Fruit fly (Drosophila melanogaster) Kc167 (cell line): ENCODE results near the gene CG4465.

Experiments used
- Myc ChIP-seq: fragments of >200 bp; optimal IDR thresholded peaks from 2 replicates; lab custom pipeline; 2017; ENCODE audit warnings: missing external identifiers
- Sin3A ChIP-seq: fragments of >200 bp; optimal IDR thresholded peaks from 2 replicates; lab custom pipeline; 2018; ENCODE audit warnings: missing external identifiers
- h ChIP-seq: fragments of >200 bp; optimal IDR thresholded peaks from 3 replicates; lab custom pipeline; 2018; ENCODE audit warnings: missing external identifiers
- insv ChIP-seq: fragments of >200 bp; optimal IDR thresholded peaks from 3 replicates; lab custom pipeline; 2018; ENCODE audit warnings: missing external identifiers
- psq ChIP-seq: fragments of >200 bp; optimal IDR thresholded peaks from 2 replicates; lab custom pipeline; 2017; ENCODE audit warnings: missing external identifiers
- ttk ChIP-seq: sonication (Bioruptor generic); optimal IDR thresholded peaks from 2 replicates; lab custom pipeline; 2017; ENCODE audit warnings: missing external identifiers

The CG4465 gene

dm6 chr3R:19917739-19918138 is at the start of gene CG4465:
TSS of gene CG4465 (minus strand) at chr3R:19917839.
- no peak for TF ChIP-seq psq (lab: Kevin White, UChicago)
- no peak for TF ChIP-seq ttk (lab: Kevin White, UChicago)
- TF ChIP-seq insv = no peak
- TF ChIP-seq h (lab: Kevin White, UChicago) = no peak
- no peak for TF ChIP-seq Myc
- no peak for TF ChIP-seq Sin3A

dm6 chr3R:19948143-19948542 is 30.5 kb upstream of the CG4465 start, which contains the start of gene CG4783:
TSS of gene CG4783 (plus strand) at chr3R:19948443.
- TF ChIP-seq psq (lab: Kevin White, UChicago) (no peak), h (lab: Kevin White, UChicago) (no peak), ttk (lab: Kevin White, UChicago) (no peak), insv (no peak), Myc (no peak), Sin3A (no peak)

DNA sequence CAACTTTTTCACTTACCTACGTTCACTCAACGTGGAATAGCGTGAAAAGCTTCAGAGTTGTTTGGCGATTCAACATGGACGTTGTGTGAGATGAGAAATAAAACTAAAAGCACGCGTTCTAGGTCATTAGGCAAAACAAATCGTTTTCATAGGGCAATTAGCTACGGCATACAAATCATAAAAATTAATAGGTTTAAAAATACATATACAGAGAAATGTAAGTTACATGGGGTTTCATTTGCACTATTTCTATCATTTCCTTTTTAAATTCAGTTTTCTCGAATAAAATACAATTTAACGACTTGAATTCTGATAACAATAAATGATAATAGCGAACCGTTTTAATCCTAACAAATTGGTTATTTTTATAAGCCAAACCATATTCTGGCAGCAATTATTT is 24.7 kb upstream of the CG4465 start, which contains the start of gene CG46042:
Gene CG46042, minus strand, starts transcription at position 101 of the 400 bp plus-strand sequence.
- TF ChIP-seq h (lab: Kevin White, UChicago) (no peak), Myc (no peak), psq (lab: Kevin White, UChicago) (no peak), ttk (lab: Kevin White, UChicago) (no peak), Sin3A (no peak), insv (no peak)

- no peak for TF ChIP-seq psq (lab: Kevin White, UChicago)
- TF ChIP-seq h (lab: Kevin White, UChicago) = no peak
- no peak for TF ChIP-seq Sin3A
- no peak for TF ChIP-seq ttk (lab: Kevin White, UChicago)
- no peak for TF ChIP-seq Myc
- no peak for TF ChIP-seq insv
These were observed 21.4 kb upstream of the CG4465 start for dm6 chr3R:19938941-19939587.

- TF ChIP-seq Myc (no peak), ttk (lab: Kevin White, UChicago) (no peak), Sin3A (no peak), insv (no peak), psq (lab: Kevin White, UChicago) (no peak), h (lab: Kevin White, UChicago) (no peak)
These were observed 18.1 kb upstream of the CG4465 start for dm6 chr3R:19935777-19936125.

dm6 chr3R:19934840-19935776 is 17.5 kb upstream of the CG4465 start, which contains the start of gene mira:
TSS of gene mira (minus strand) at chr3R:19935120.
- TF ChIP-seq h (lab: Kevin White, UChicago) (no peak), insv (no peak), Myc (no peak), ttk (lab: Kevin White, UChicago) (no peak), psq (lab: Kevin White, UChicago) (no peak), Sin3A (no peak)

dm6 chr3R:19932169-19932568 is 14.5 kb upstream of the CG4465 start:
- TF ChIP-seq insv = no peak
- TF ChIP-seq Sin3A = no peak
- TF ChIP-seq h (lab: Kevin White, UChicago) = no peak
- no peak for TF ChIP-seq psq (lab: Kevin White, UChicago)

DNA sequence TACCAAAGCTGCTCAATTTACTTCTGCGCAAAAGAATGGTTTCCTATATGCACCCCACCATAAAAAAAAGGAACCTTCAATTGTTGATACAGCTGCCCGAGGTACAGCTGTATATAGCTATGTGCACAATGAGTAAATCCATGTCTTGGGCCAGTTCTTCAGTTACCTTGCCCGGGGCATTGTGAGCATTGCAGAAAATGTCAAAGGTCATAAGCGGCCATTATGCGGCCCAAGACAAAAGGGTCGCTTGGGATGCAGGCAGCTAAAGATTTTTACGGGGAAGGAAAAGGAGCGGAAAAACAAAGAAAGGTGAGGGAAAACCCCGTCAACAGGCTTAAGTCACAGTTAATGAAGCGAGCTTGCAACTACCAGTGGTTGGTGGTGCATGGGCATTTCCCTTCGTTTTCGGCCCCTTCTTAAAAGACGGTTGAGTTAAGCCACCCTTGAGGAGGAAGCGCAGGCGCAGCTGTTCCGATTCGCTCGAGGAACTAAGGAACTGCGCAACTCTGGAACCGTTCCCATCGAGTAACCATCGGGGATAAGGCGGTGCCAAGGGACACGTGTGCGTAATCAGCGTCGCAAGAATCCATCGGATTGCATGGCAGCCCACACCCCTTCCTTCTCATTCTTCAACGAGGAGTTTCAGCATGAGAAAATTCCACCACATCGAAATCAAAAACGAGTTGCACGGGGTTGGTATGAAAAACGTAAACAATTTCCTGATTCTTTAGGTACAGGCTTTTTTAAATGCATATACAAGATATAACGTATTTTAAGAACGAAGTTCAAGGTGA is 13.5 kb upstream of the CG4465 start:
- TF ChIP-seq psq (lab: Kevin White, UChicago) (no peak), ttk (lab: Kevin White, UChicago) (no peak), Sin3A (no peak), h (lab: Kevin White, UChicago) (no peak), insv (no peak), Myc (no peak)

- TF ChIP-seq ttk (lab: Kevin White, UChicago) (no peak), Myc (no peak), h (lab: Kevin White, UChicago) (no peak), psq (lab: Kevin White, UChicago) (no peak), Sin3A (no peak)
These were observed 10.9 kb upstream of the CG4465 start, which contains the start of gene CG4459 for dm6 chr3R:19928544-19928943. TSS of gene CG4459 (minus strand) at chr3R:19928644.

DNA sequence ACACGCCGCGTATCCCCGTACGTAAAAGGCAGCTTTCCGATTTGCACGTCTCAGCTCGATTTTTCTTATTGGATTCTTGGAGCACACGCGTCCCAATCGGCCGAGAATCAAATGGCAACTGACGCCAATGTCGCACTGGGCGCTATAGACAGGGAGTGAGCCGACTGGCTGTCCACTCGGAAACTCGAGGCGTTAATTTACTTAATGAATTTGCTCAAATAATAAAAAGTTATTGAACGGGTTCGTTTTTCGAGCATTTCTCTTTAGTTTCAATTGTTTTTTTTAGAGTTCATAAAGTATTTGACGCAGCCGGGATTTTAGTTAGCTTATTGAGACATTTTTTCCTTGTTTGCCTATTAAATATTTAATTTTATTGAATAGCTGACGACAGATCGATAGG is 7.6 kb upstream of the CG4465 start, which contains the start of gene CG4462:
Gene CG4462, minus strand, starts transcription at position 101 of the 400 bp plus-strand sequence.
- TF ChIP-seq Sin3A (no peak), ttk (lab: Kevin White, UChicago) (no peak), Myc (no peak), insv (no peak), h (lab: Kevin White, UChicago) (no peak), psq (lab: Kevin White, UChicago) (no peak)

dm6 chr3R:19924331-19924730 is 6.7 kb upstream of the CG4465 start:
- TF ChIP-seq Sin3A (no peak), insv (no peak), ttk (lab: Kevin White, UChicago) (no peak), Myc (no peak), psq (lab: Kevin White, UChicago) (no peak), h (lab: Kevin White, UChicago) (no peak)

DNA sequence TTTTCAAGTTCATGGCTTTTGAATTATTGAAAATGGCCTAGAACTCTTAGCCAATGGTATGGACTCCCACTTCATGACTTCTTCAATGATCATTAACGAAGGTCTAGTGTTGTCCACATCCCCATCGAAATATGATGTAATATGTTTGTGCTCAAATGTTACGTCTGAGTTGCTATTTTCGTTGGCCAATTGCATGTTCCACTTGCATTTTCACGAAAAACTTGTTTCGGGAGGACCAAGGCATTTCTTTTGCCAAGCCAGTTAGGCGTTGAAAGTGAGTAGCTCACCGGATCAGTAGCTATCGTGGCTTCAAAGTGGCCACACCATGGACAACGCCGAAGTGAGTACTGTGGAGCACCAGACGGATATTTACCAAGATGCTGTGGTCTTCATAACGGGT is 568 bp upstream of the CG4465 start, which contains the start of gene CG4770:
Gene CG4770, plus strand, starts transcription at position 301 of the 400 bp plus-strand sequence.
- no peak for TF ChIP-seq psq (lab: Kevin White, UChicago)
- no peak for TF ChIP-seq insv
- no peak for TF ChIP-seq Myc
- no peak for TF ChIP-seq Sin3A
- TF ChIP-seq h (lab: Kevin White, UChicago) = no peak
- no peak for TF ChIP-seq ttk (lab: Kevin White, UChicago)
